Fruit fly (Drosophila melanogaster) whole organism, embryonic: ENCODE measurements around the gene CNMa.

Experiments used
- ATbp ChIP-seq: fragments of 200-800 bp; sonication (Bioruptor generic); optimal IDR thresholded peaks from 2 replicates; lab custom pipeline; 2017; ENCODE audit warnings: missing biosample characterization, mild to moderate bottlenecking, missing genetic modification characterization, missing genetic modification reagents
- Abd-B ChIP-seq: fragments of 200-800 bp; sonication (Bioruptor generic); optimal IDR thresholded peaks from 2 replicates; lab custom pipeline; 2018; ENCODE audit warnings: missing biosample characterization, mild to moderate bottlenecking, missing genetic modification characterization, moderate library complexity
- CG11504 ChIP-seq: fragments of 200-800 bp; sonication (Bioruptor generic); optimal IDR thresholded peaks from 3 replicates; lab custom pipeline; 2019; ENCODE audit warnings: missing biosample characterization, mild to moderate bottlenecking, missing genetic modification characterization, moderate library complexity
- CG14014 ChIP-seq: fragments of 200-800 bp; sonication (Bioruptor generic); IDR thresholded peaks from 2 replicates; pipeline ENCODE4 v1.3.6; 2022; ENCODE audit warnings: missing biosample characterization, missing genetic modification characterization
- CG16779 ChIP-seq: fragments of 200-800 bp; sonication (Bioruptor generic); IDR thresholded peaks from 2 replicates; pipeline ENCODE4 v1.3.6; 2022; ENCODE audit warnings: missing biosample characterization, missing genetic modification characterization
- CG17328 ChIP-seq: fragments of 200-800 bp; sonication (Bioruptor generic); IDR thresholded peaks from 2 replicates; pipeline ENCODE4 v1.3.6; 2022; ENCODE audit warnings: missing biosample characterization, missing genetic modification characterization
- CG17612 ChIP-seq: fragments of 200-800 bp; sonication (Bioruptor generic); IDR thresholded peaks from 2 replicates; pipeline ENCODE4 v1.3.6; 2022; ENCODE audit warnings: missing biosample characterization, missing genetic modification characterization
- CG2199 ChIP-seq: fragments of 200-800 bp; sonication (Bioruptor generic); IDR thresholded peaks from 3 replicates; pipeline ENCODE4 v1.3.6; 2022; ENCODE audit warnings: missing biosample characterization, missing genetic modification characterization
- CG31441 ChIP-seq: fragments of 200-800 bp; sonication (Bioruptor generic); IDR thresholded peaks from 2 replicates; pipeline ENCODE4 v1.3.6; 2022; ENCODE audit warnings: missing biosample characterization, missing genetic modification characterization
- CG33213 ChIP-seq: fragments of 200-800 bp; sonication (Bioruptor generic); optimal IDR thresholded peaks from 3 replicates; lab custom pipeline; 2016; ENCODE audit warnings: missing biosample characterization, missing genetic modification characterization
- CG3407 ChIP-seq: fragments of 200-800 bp; sonication (Bioruptor generic); optimal IDR thresholded peaks from 2 replicates; lab custom pipeline; 2018; ENCODE audit warnings: missing biosample characterization, mild to moderate bottlenecking, missing genetic modification characterization
- CG3726 ChIP-seq: fragments of 200-800 bp; sonication (Bioruptor generic); IDR thresholded peaks from 3 replicates; pipeline ENCODE4, ENCODE4 v1.3.6; 2022; ENCODE audit warnings: missing biosample characterization, missing genetic modification characterization
- CG4328 ChIP-seq: fragments of 200-800 bp; sonication (Bioruptor generic); optimal IDR thresholded peaks from 3 replicates; lab custom pipeline; 2017; ENCODE audit warnings: missing biosample characterization, missing genetic modification reagents, missing genetic modification characterization
- CG4707 ChIP-seq: fragments of 200-800 bp; sonication (Bioruptor generic); optimal IDR thresholded peaks from 2 replicates; lab custom pipeline; 2018; ENCODE audit warnings: missing biosample characterization, mild to moderate bottlenecking, missing genetic modification characterization, moderate library complexity
- CG8924 ChIP-seq: fragments of 200-800 bp; optimal IDR thresholded peaks from 3 replicates; lab custom pipeline; 2019; ENCODE audit warnings: missing biosample characterization, mild to moderate bottlenecking, missing genetic modification characterization, moderate library complexity
- CG9876 ChIP-seq: fragments of 200-800 bp; sonication (Bioruptor generic); optimal IDR thresholded peaks from 2 replicates; lab custom pipeline; 2016; ENCODE audit warnings: missing biosample characterization, missing genetic modification characterization
- Dp ChIP-seq: fragments of 200-800 bp; sonication (Bioruptor generic); optimal IDR thresholded peaks from 2 replicates; lab custom pipeline; 2018; ENCODE audit warnings: missing biosample characterization, mild to moderate bottlenecking, missing genetic modification characterization, moderate library complexity
- HLHmδ ChIP-seq: fragments of 200-800 bp; sonication (Bioruptor generic); optimal IDR thresholded peaks from 2 replicates; lab custom pipeline; 2018; ENCODE audit warnings: missing biosample characterization, mild to moderate bottlenecking, missing genetic modification characterization, moderate library complexity
- Hmx ChIP-seq: fragments of 200-800 bp; sonication (Bioruptor generic); optimal IDR thresholded peaks from 2 replicates; lab custom pipeline; 2016; ENCODE audit warnings: missing biosample characterization, missing genetic modification characterization
- Jarid2 ChIP-seq: fragments of 200-800 bp; sonication (Bioruptor generic); optimal IDR thresholded peaks from 3 replicates; lab custom pipeline; 2017; ENCODE audit warnings: mild to moderate bottlenecking, missing biosample characterization, missing genetic modification reagents, missing genetic modification characterization
- Nf-YA ChIP-seq: fragments of 200-800 bp; sonication (Bioruptor generic); IDR thresholded peaks from 2 replicates; pipeline ENCODE4 v1.3.6; 2022; ENCODE audit warnings: missing biosample characterization, missing genetic modification characterization
- Pdp1 ChIP-seq, 2 experiments: fragments of 200-800 bp; sonication (Bioruptor generic); optimal IDR thresholded peaks; 3 replicates each; lab custom pipeline; 2016; ENCODE audit warnings: missing biosample characterization in 2 of 2, missing genetic modification characterization in 2 of 2, mild to moderate bottlenecking in 1 of 2, moderate library complexity in 1 of 2
- Side ChIP-seq: fragments of 200-800 bp; sonication (Bioruptor generic); optimal IDR thresholded peaks from 2 replicates; lab custom pipeline; 2016; ENCODE audit warnings: missing biosample characterization, missing genetic modification characterization
- Sin3A ChIP-seq: fragments of >200 bp; optimal IDR thresholded peaks from 2 replicates; lab custom pipeline; 2018
- Sry-β ChIP-seq: fragments of 200-800 bp; sonication (Bioruptor generic); optimal IDR thresholded peaks from 2 replicates; lab custom pipeline; 2018; ENCODE audit warnings: missing biosample characterization, mild to moderate bottlenecking, missing genetic modification characterization, moderate library complexity
- btn ChIP-seq: fragments of 200-800 bp; sonication (Bioruptor generic); optimal IDR thresholded peaks from 2 replicates; lab custom pipeline; 2016; ENCODE audit warnings: missing biosample characterization, missing genetic modification characterization
- cwo ChIP-seq: fragments of 200-800 bp; sonication (Bioruptor generic); optimal IDR thresholded peaks from 3 replicates; lab custom pipeline; 2017; ENCODE audit warnings: missing biosample characterization, missing genetic modification characterization, mild to moderate bottlenecking, moderate library complexity, missing genetic modification reagents
- dati ChIP-seq: fragments of 200-800 bp; sonication (Bioruptor generic); IDR thresholded peaks from 2 replicates; pipeline ENCODE4 v1.3.6; 2022; ENCODE audit warnings: missing biosample characterization, missing genetic modification characterization
- hbn ChIP-seq: fragments of 200-800 bp; sonication (Bioruptor generic); IDR thresholded peaks from 2 replicates; pipeline ENCODE4 v1.3.6; 2022; ENCODE audit warnings: missing biosample characterization, missing genetic modification characterization; ENCODE audit not compliant: partially characterized antibody
- hkb ChIP-seq, 2 experiments: fragments of 200-800 bp in 1 of 2; fragments of >200 bp in 1 of 2; sonication (Bioruptor generic) in 1 of 2; IDR thresholded peaks in 1 of 2; optimal IDR thresholded peaks in 1 of 2; 2 replicates each; pipeline versions ENCODE4 v1.3.6 to Lab custom; 2017 to 2022; ENCODE audit warnings: missing biosample characterization in 1 of 2, missing genetic modification characterization in 1 of 2
- hth ChIP-seq: fragments of >200 bp; optimal IDR thresholded peaks from 2 replicates; lab custom pipeline; 2017; ENCODE audit warnings: inconsistent platforms
- lmd ChIP-seq: fragments of 200-800 bp; sonication (Bioruptor generic); IDR thresholded peaks from 2 replicates; pipeline ENCODE4 v1.3.6; 2022; ENCODE audit warnings: missing biosample characterization, missing genetic modification characterization
- phol ChIP-seq: fragments of 200-800 bp; sonication (Bioruptor generic); optimal IDR thresholded peaks from 3 replicates; lab custom pipeline; 2018; ENCODE audit warnings: missing biosample characterization, mild to moderate bottlenecking, missing genetic modification characterization, moderate library complexity
- pnt ChIP-seq: fragments of 200-800 bp; sonication (Bioruptor generic); optimal IDR thresholded peaks from 3 replicates; lab custom pipeline; 2016; ENCODE audit warnings: missing biosample characterization, missing genetic modification characterization
- prd ChIP-seq, 3 experiments: fragments of >200 bp in 2 of 3; fragments of 200-800 bp in 1 of 3; sonication (Bioruptor generic) in 1 of 3; optimal IDR thresholded peaks in 2 of 3; IDR thresholded peaks in 1 of 3; 2 replicates in 2 of 3; 3 replicates in 1 of 3; pipeline versions ENCODE4 v1.3.6 to Lab custom; 2017 to 2022; ENCODE audit warnings: missing biosample characterization in 1 of 3, missing genetic modification characterization in 1 of 3
- psq ChIP-seq: fragments of 200-800 bp; sonication (Bioruptor generic); optimal IDR thresholded peaks from 2 replicates; lab custom pipeline; 2017; ENCODE audit warnings: missing biosample characterization, missing genetic modification characterization
- sc ChIP-seq, 3 experiments: fragments of >200 bp in 2 of 3; fragments of 200-800 bp in 1 of 3; sonication (Bioruptor generic) in 1 of 3; optimal IDR thresholded peaks; 2 replicates in 2 of 3; 3 replicates in 1 of 3; lab custom pipeline; 2017; ENCODE audit warnings: mild to moderate bottlenecking in 1 of 3, missing biosample characterization in 1 of 3, missing genetic modification characterization in 1 of 3, missing genetic modification reagents in 1 of 3
- schlank ChIP-seq: fragments of 200-800 bp; sonication (Bioruptor generic); optimal IDR thresholded peaks from 2 replicates; lab custom pipeline; 2018; ENCODE audit warnings: missing biosample characterization, mild to moderate bottlenecking, missing genetic modification characterization
- sens ChIP-seq: fragments of 200-800 bp; sonication (Bioruptor generic); peaks from one replicate; lab custom pipeline; 2016; ENCODE audit warnings: missing biosample characterization, missing genetic modification characterization
- sim ChIP-seq: fragments of 200-800 bp; sonication (Bioruptor generic); IDR thresholded peaks from 2 replicates; pipeline ENCODE4 v1.3.6; 2022; ENCODE audit warnings: missing biosample characterization, missing genetic modification characterization
- slp2 ChIP-seq: fragments of 200-800 bp; sonication (Bioruptor generic); optimal IDR thresholded peaks from 2 replicates; lab custom pipeline; 2016; ENCODE audit warnings: missing biosample characterization, missing genetic modification characterization
- sqz ChIP-seq: fragments of 200-800 bp; sonication (Bioruptor generic); optimal IDR thresholded peaks from 3 replicates; lab custom pipeline; 2018; ENCODE audit warnings: missing biosample characterization, mild to moderate bottlenecking, missing genetic modification characterization
- stc ChIP-seq: fragments of 200-800 bp; sonication (Bioruptor generic); IDR thresholded peaks from 2 replicates; pipeline ENCODE4 v1.3.6; 2022; ENCODE audit warnings: missing biosample characterization, missing genetic modification characterization
- tap ChIP-seq: fragments of 200-800 bp; optimal IDR thresholded peaks from 3 replicates; lab custom pipeline; 2019; ENCODE audit warnings: missing biosample characterization, mild to moderate bottlenecking, missing genetic modification characterization, moderate library complexity
- tin ChIP-seq: fragments of 200-800 bp; sonication (Bioruptor generic); optimal IDR thresholded peaks from 3 replicates; lab custom pipeline; 2016; ENCODE audit warnings: missing biosample characterization, missing genetic modification characterization
- tll ChIP-seq, 2 experiments: fragments of 200-800 bp in 1 of 2; fragments of >200 bp in 1 of 2; sonication (Bioruptor generic) in 1 of 2; optimal IDR thresholded peaks; 2 replicates each; lab custom pipeline; 2017 to 2019; ENCODE audit warnings: missing biosample characterization in 2 of 2, missing genetic modification characterization in 2 of 2, mild to moderate bottlenecking in 1 of 2, moderate library complexity in 1 of 2
- ttk ChIP-seq: fragments of 200-800 bp; sonication (Bioruptor generic); IDR thresholded peaks from 2 replicates; pipeline ENCODE4 v2.1.2; 2022; ENCODE audit warnings: missing biosample characterization, missing genetic modification characterization
- vnd ChIP-seq: fragments of 200-800 bp; sonication (Bioruptor generic); IDR thresholded peaks from 3 replicates; pipeline ENCODE4 v1.3.6; 2022; ENCODE audit warnings: missing biosample characterization, missing genetic modification characterization; ENCODE audit not compliant: partially characterized antibody

CNMa gene

DNA sequence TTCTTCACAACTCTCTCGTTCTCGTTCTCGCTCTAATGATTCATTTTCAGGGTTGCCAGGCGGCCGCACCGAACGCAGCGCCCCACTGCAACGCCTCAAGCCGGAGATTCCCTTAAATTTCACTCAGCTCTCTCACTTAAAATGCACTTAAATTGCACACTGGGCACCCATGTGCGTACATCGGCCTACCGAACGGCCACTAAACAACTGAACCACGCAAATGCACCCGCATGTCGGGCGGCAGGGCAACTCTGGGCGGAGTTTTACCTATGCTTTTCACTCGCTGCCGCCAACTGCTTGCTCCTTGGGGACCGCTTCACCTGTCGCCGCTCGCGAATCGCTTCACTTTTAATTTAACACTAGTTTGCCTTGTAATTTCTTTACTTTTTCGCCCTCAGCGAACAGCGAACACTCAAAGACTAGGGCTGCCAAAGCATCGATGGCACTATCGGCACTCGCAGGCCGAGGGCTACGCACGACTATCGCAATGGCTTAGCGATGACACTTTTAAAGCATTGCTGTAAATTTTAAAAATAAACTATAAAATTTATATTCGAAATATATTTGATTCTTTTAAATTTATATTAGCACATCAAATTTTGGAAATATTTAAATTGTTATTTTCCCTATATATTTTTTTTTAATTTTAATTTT, 6.5 kb upstream of the CNMa start, which contains the start of gene Rap1 (continued):
- TF ChIP-seq tap (tag; lab: Kevin White, UChicago) = no peak
- no peak for TF ChIP-seq hth (lab: Kevin White, UChicago)
- no peak for TF ChIP-seq CG8924 (tag; lab: Kevin White, UChicago)
- TF ChIP-seq vnd (GFP tag; lab: Robert Waterston, UW) = peak; percentile 92
- TF ChIP-seq sqz = no peak
- TF ChIP-seq sc (optimal IDR thresholded peaks at IDR 0.05; lab: Kevin White, UChicago) = no peak
- peak; percentile 14 for TF ChIP-seq sc (GFP tag; optimal IDR thresholded peaks at IDR 0.05; lab: Kevin White, UChicago)
- TF ChIP-seq tin = peak; percentile 71
- TF ChIP-seq CG3726 (GFP tag; lab: Robert Waterston, UW) = no peak
- peak; percentile 26 for TF ChIP-seq psq
- no peak for TF ChIP-seq tll (GFP tag; optimal IDR thresholded peaks at IDR 0.05; lab: Kevin White, UChicago)
- peak; percentile 4 for TF ChIP-seq CG3407
- peak; percentile 25 for TF ChIP-seq Dp
- peak; percentile 78; the same call in 1 of the 2 replicates for TF ChIP-seq lmd (GFP tag; lab: Robert Waterston, UW)
- TF ChIP-seq prd (optimal IDR thresholded peaks at IDR 0.05; lab: Kevin White, UChicago) = no peak
- TF ChIP-seq prd (GFP tag; IDR thresholded peaks at IDR 0.05; lab: Robert Waterston, UW) = peak; percentile 90
- TF ChIP-seq CG4328 (GFP tag; lab: Kevin White, UChicago) = peak; percentile 62
- TF ChIP-seq CG9876 (GFP tag; lab: Kevin White, UChicago) = peak; percentile 42
- peak; percentile 54 for TF ChIP-seq CG17328 (GFP tag; lab: Robert Waterston, UW)
- no peak for TF ChIP-seq sim
- TF ChIP-seq schlank (tag; lab: Kevin White, UChicago) = no peak
- peak; percentile 58 for TF ChIP-seq CG31441 (GFP tag; lab: Robert Waterston, UW)
- peak; percentile 71 for TF ChIP-seq ttk (GFP tag; lab: Robert Waterston, UW)
- peak; percentile 65 for TF ChIP-seq CG11504
- TF ChIP-seq CG33213 = peak; percentile 50
- no peak for TF ChIP-seq CG2199 (GFP tag; lab: Robert Waterston, UW)
- TF ChIP-seq Abd-B (GFP tag; lab: Kevin White, UChicago) = peak; percentile 32
- TF ChIP-seq slp2 (GFP tag; lab: Kevin White, UChicago) = peak; percentile 54
- no peak for TF ChIP-seq HLHmδ (GFP tag; lab: Kevin White, UChicago)
- TF ChIP-seq phol (tag; lab: Kevin White, UChicago) = peak; percentile 68
- TF ChIP-seq CG14014 (GFP tag; lab: Robert Waterston, UW) = peak; percentile 53
- no peak for TF ChIP-seq hkb (optimal IDR thresholded peaks at IDR 0.05; lab: Kevin White, UChicago)
- 0 out of 2 replicates have a peak, but pooled peaks have one; percentile 41 for TF ChIP-seq hkb (GFP tag; IDR thresholded peaks at IDR 0.05; lab: Robert Waterston, UW)
- TF ChIP-seq Pdp1 (GFP tag; optimal IDR thresholded peaks at IDR 0.05; lab: Kevin White, UChicago) = peak; percentile 52 to 64
- no peak for TF ChIP-seq CG16779 (GFP tag; lab: Robert Waterston, UW)
- TF ChIP-seq Nf-YA (GFP tag; lab: Robert Waterston, UW) = peak; percentile 21; the same call in 1 of the 2 replicates
- TF ChIP-seq hbn (GFP tag; lab: Robert Waterston, UW) = peak; percentile 84
- TF ChIP-seq cwo (GFP tag; lab: Kevin White, UChicago) = peak; percentile 6
- TF ChIP-seq Jarid2 (GFP tag; lab: Kevin White, UChicago) = no peak
- TF ChIP-seq Sry-β (GFP tag; lab: Kevin White, UChicago) = peak; percentile 29
- no peak for TF ChIP-seq CG4707 (GFP tag; lab: Kevin White, UChicago)
- no peak for TF ChIP-seq btn (GFP tag; lab: Kevin White, UChicago)
- no peak for TF ChIP-seq stc
- 0 out of 2 replicates have a peak, but pooled peaks have one; percentile 2 for TF ChIP-seq dati (GFP tag; lab: Robert Waterston, UW)
- TF ChIP-seq Sin3A (lab: Kevin White, UChicago) = peak; percentile 83
- peak; percentile 85 for TF ChIP-seq sens
- TF ChIP-seq Hmx (GFP tag; lab: Kevin White, UChicago) = no peak
- peak; percentile 72 for TF ChIP-seq Side
- TF ChIP-seq ATbp (GFP tag; lab: Kevin White, UChicago) = no peak
- TF ChIP-seq pnt (GFP tag; lab: Kevin White, UChicago) = peak; percentile 64
- TF ChIP-seq CG17612 = peak; percentile 42; the same call in 1 of the 2 replicates
